Worm (Caenorhabditis elegans) whole organism, young adult: ENCODE measurements around the gene F10D7.5.

Experiments used
- B0019.2 ChIP-seq: fragments of 200-800 bp; sonication (Bioruptor generic); conservative IDR thresholded peaks from 2 replicates; pipeline ENCODE4 v1.3.6; 2022; ENCODE audit warnings: missing genetic modification reagents, missing genetic modification characterization, missing compliant biosample characterization
- B0336.3 ChIP-seq: fragments of 200-800 bp; sonication (Bioruptor generic); IDR thresholded peaks from 2 replicates; pipeline ENCODE4 v1.3.6; 2022; ENCODE audit warnings: missing genetic modification characterization, missing compliant biosample characterization
- C06A6.2 ChIP-seq: fragments of 200-800 bp; sonication (Bioruptor generic); conservative IDR thresholded peaks from 2 replicates; pipeline ENCODE4 v1.3.6; 2022; ENCODE audit warnings: missing genetic modification characterization, missing compliant biosample characterization
- D2030.7 ChIP-seq: fragments of 200-800 bp; sonication (Bioruptor generic); IDR thresholded peaks from 2 replicates; pipeline ENCODE4 v1.3.6; 2022; ENCODE audit warnings: missing genetic modification reagents, missing genetic modification characterization, missing compliant biosample characterization
- F10E7.11 ChIP-seq: sonication (generic microtip); optimal IDR thresholded peaks from 2 replicates; lab custom pipeline; 2017; ENCODE audit warnings: mild to moderate bottlenecking, missing genetic modification characterization, moderate library complexity, missing compliant biosample characterization
- F33H1.4 ChIP-seq: fragments of 200-800 bp; sonication (Bioruptor generic); IDR thresholded peaks from 2 replicates; pipeline ENCODE4 v1.3.6; 2022; ENCODE audit warnings: missing genetic modification reagents, missing genetic modification characterization, missing compliant biosample characterization
- F57C9.4 ChIP-seq: sonication (generic microtip); optimal IDR thresholded peaks from 2 replicates; lab custom pipeline; 2017; ENCODE audit warnings: mild to moderate bottlenecking, missing genetic modification characterization, missing compliant biosample characterization
- attf-3 ChIP-seq: fragments of 200-800 bp; sonication (Bioruptor generic); conservative IDR thresholded peaks from 2 replicates; pipeline ENCODE4 v1.3.6; 2022; ENCODE audit warnings: missing genetic modification reagents, missing genetic modification characterization, missing compliant biosample characterization
- attf-6 ChIP-seq: fragments of 200-800 bp; sonication (Bioruptor generic); IDR thresholded peaks from 2 replicates; pipeline ENCODE4 v1.3.6; 2022; ENCODE audit warnings: missing genetic modification reagents, missing genetic modification characterization, missing compliant biosample characterization
- cebp-2 ChIP-seq: fragments of 200-800 bp; sonication (Bioruptor generic); IDR thresholded peaks from 2 replicates; pipeline ENCODE4 v1.3.6; 2022; ENCODE audit warnings: missing genetic modification characterization, missing compliant biosample characterization
- ceh-27 ChIP-seq: fragments of 200-800 bp; sonication (Bioruptor generic); optimal IDR thresholded peaks from 2 replicates; lab custom pipeline; 2018; ENCODE audit warnings: mild to moderate bottlenecking, missing genetic modification characterization, moderate library complexity, missing compliant biosample characterization
- ceh-58 ChIP-seq: fragments of 200-800 bp; sonication (Bioruptor generic); IDR thresholded peaks from 2 replicates; pipeline ENCODE4 v1.3.6; 2022; ENCODE audit warnings: missing genetic modification characterization, missing compliant biosample characterization
- die-1 ChIP-seq: sonication (generic microtip); optimal IDR thresholded peaks from 2 replicates; lab custom pipeline; 2016; ENCODE audit warnings: missing genotype, mild to moderate bottlenecking, missing genetic modification characterization, missing compliant biosample characterization
- egl-44 ChIP-seq: fragments of 200-800 bp; sonication (Bioruptor generic); IDR thresholded peaks from 2 replicates; pipeline ENCODE4 v1.3.6; 2022; ENCODE audit warnings: missing genetic modification reagents, missing genetic modification characterization, missing compliant biosample characterization
- him-1 ChIP-seq: sonication (generic microtip); optimal IDR thresholded peaks from 2 replicates; lab custom pipeline; 2016; ENCODE audit warnings: missing genotype, missing genetic modification reagents, missing genetic modification characterization, missing compliant biosample characterization
- hrde-1 ChIP-seq: sonication (generic microtip); optimal IDR thresholded peaks from 2 replicates; lab custom pipeline; 2016; ENCODE audit warnings: missing genetic modification characterization, mild to moderate bottlenecking, missing compliant biosample characterization, moderate library complexity, missing genotype, missing genetic modification reagents, borderline replicate concordance
- lag-1 ChIP-seq: fragments of 200-800 bp; sonication (Bioruptor generic); IDR thresholded peaks from 2 replicates; pipeline ENCODE4 v1.3.6; 2022; ENCODE audit warnings: missing genetic modification reagents, missing genetic modification characterization, missing compliant biosample characterization
- lin-54 ChIP-seq: fragments of 200-800 bp; sonication (Bioruptor generic); optimal IDR thresholded peaks from 2 replicates; lab custom pipeline; 2018; ENCODE audit warnings: mild to moderate bottlenecking, missing genetic modification characterization, missing compliant biosample characterization
- lir-1 ChIP-seq: fragments of 200-800 bp; sonication (Bioruptor generic); conservative IDR thresholded peaks from 2 replicates; pipeline ENCODE4 v1.3.6; 2022; ENCODE audit warnings: missing genetic modification reagents, missing genetic modification characterization, missing compliant biosample characterization
- madf-3 ChIP-seq: fragments of 200-800 bp; sonication (Bioruptor generic); IDR thresholded peaks from 2 replicates; pipeline ENCODE4 v1.3.6; 2022; ENCODE audit warnings: missing genetic modification reagents, missing genetic modification characterization, missing compliant biosample characterization
- madf-6 ChIP-seq: fragments of 200-800 bp; sonication (Bioruptor generic); IDR thresholded peaks from 2 replicates; pipeline ENCODE4 v1.3.6; 2022; ENCODE audit warnings: missing genetic modification reagents, missing genetic modification characterization, missing compliant biosample characterization
- nfya-2 ChIP-seq: fragments of 200-800 bp; sonication (Bioruptor generic); IDR thresholded peaks from 2 replicates; pipeline ENCODE4 v1.3.6; 2022; ENCODE audit warnings: missing genetic modification reagents, missing genetic modification characterization, missing compliant biosample characterization
- nfyb-1 ChIP-seq: fragments of 200-800 bp; sonication (Bioruptor generic); IDR thresholded peaks from 2 replicates; pipeline ENCODE4 v1.3.6; 2022; ENCODE audit warnings: missing genetic modification reagents, missing genetic modification characterization, missing compliant biosample characterization
- nhr-179 ChIP-seq: sonication (generic microtip); optimal IDR thresholded peaks from 2 replicates; lab custom pipeline; 2016; ENCODE audit warnings: mild to moderate bottlenecking, missing genetic modification characterization, missing compliant biosample characterization
- nhr-27 ChIP-seq: fragments of 200-800 bp; sonication (Bioruptor generic); optimal IDR thresholded peaks from 2 replicates; lab custom pipeline; 2018; ENCODE audit warnings: mild to moderate bottlenecking, missing genetic modification characterization, moderate library complexity, missing compliant biosample characterization
- nhr-80 ChIP-seq: sonication (generic microtip); optimal IDR thresholded peaks from 2 replicates; lab custom pipeline; 2016; ENCODE audit warnings: missing genetic modification characterization, missing compliant biosample characterization
- pbrm-1 ChIP-seq: fragments of 200-800 bp; sonication (Bioruptor generic); IDR thresholded peaks from 2 replicates; pipeline ENCODE4 v1.3.6; 2022; ENCODE audit warnings: missing genetic modification reagents, missing genetic modification characterization, missing compliant biosample characterization
- pha-4 ChIP-seq: fragments of 150-350 bp; sonication (generic microtip); optimal IDR thresholded peaks from 2 replicates; lab custom pipeline; 2014; ENCODE audit warnings: missing biosample characterization, missing genetic modification reagents, missing genetic modification characterization
- rcor-1 ChIP-seq: fragments of 200-800 bp; sonication (Bioruptor generic); IDR thresholded peaks from 2 replicates; pipeline ENCODE4 v1.3.6; 2022; ENCODE audit warnings: missing genetic modification reagents, missing genetic modification characterization, missing compliant biosample characterization
- snpc-3.4 ChIP-seq: sonication (generic microtip); optimal IDR thresholded peaks from 2 replicates; lab custom pipeline; 2017; ENCODE audit warnings: missing genetic modification characterization, mild to moderate bottlenecking, missing compliant biosample characterization, antibody characterized with exemption, moderate library complexity, missing genotype, missing genetic modification reagents
- tbx-9 ChIP-seq: sonication (generic microtip); optimal IDR thresholded peaks from 2 replicates; lab custom pipeline; 2016; ENCODE audit warnings: borderline replicate concordance, missing genetic modification characterization, inconsistent platforms, missing compliant biosample characterization
- tlf-1 ChIP-seq: fragments of 200-800 bp; sonication (Bioruptor generic); optimal IDR thresholded peaks from 2 replicates; lab custom pipeline; 2018; ENCODE audit warnings: mild to moderate bottlenecking, missing genetic modification characterization, missing compliant biosample characterization
- unc-130 ChIP-seq: sonication (generic microtip); optimal IDR thresholded peaks from 2 replicates; lab custom pipeline; 2016; ENCODE audit warnings: missing genetic modification reagents, missing genetic modification characterization, missing compliant biosample characterization
- xnd-1 ChIP-seq: sonication (generic microtip); optimal IDR thresholded peaks from 2 replicates; lab custom pipeline; 2016; ENCODE audit warnings: missing genotype, missing genetic modification reagents, missing genetic modification characterization, missing compliant biosample characterization
- zfh-2 ChIP-seq: fragments of 200-800 bp; sonication (Bioruptor generic); conservative IDR thresholded peaks from 2 replicates; pipeline ENCODE4 v1.3.6; 2022; ENCODE audit warnings: missing genetic modification reagents, missing genetic modification characterization, missing compliant biosample characterization

The F10D7.5 gene

DNA sequence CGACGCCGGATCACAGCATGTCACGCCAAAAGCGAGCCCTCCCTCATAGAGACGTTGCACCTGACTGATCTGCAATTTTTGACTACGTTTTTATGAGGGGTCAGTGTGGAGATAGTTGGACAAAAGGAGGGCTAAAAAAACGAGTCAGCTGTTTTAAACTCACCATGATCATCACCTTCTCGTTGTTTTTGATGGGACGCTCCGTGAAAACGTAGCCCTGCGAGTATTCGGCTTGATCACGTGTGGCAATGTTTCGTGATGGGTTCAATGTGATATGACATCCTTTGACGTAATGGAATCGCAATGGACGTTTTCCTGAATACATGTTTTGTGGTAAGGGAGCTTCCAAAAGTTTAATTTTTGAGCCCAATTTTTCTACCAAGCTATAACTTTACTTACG lies 6.3 kb downstream of the F10D7.5 start:
- no peak for TF ChIP-seq pha-4 (tag; lab: Kevin White, UChicago)
- TF ChIP-seq F57C9.4 (tag; lab: Kevin White, UChicago) = no peak
- no peak for TF ChIP-seq die-1 (tag; lab: Kevin White, UChicago)
- TF ChIP-seq tbx-9 (tag; lab: Kevin White, UChicago) = no peak
- no peak for TF ChIP-seq C06A6.2 (GFP tag; lab: Robert Waterston, UW)
- no peak for TF ChIP-seq lag-1

DNA sequence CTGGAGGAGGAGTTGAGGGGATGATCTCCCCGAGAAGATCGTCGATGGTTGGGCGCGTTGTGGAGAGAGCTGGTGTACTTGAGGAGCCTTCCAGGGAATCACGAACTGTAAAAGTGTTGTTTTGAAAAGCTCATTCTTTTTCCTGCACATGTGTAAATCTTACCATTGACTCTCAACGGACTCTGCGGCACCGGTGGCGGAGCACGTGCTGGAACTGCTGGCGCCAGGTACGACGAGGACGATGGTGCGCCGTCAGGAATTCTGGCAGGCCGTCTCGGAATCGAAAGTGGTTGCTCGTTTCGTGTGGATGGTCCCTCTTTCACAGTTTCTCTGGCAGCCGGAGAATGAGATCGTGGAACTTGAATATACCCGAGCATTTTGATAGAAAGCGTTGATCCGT lies 7.1 kb downstream of the F10D7.5 start:
- TF ChIP-seq egl-44 (GFP tag; lab: Robert Waterston, UW) (no peak), F33H1.4 (GFP tag; lab: Robert Waterston, UW) (no peak), B0019.2 (GFP tag; lab: Robert Waterston, UW) (no peak), cebp-2 (GFP tag; lab: Robert Waterston, UW) (no peak), zfh-2 (GFP tag; lab: Robert Waterston, UW) (peak; percentile 80), nhr-27 (tag; lab: Kevin White, UChicago) (no peak)
- TF ChIP-seq, all 124 proteins: peak for 1

DNA sequence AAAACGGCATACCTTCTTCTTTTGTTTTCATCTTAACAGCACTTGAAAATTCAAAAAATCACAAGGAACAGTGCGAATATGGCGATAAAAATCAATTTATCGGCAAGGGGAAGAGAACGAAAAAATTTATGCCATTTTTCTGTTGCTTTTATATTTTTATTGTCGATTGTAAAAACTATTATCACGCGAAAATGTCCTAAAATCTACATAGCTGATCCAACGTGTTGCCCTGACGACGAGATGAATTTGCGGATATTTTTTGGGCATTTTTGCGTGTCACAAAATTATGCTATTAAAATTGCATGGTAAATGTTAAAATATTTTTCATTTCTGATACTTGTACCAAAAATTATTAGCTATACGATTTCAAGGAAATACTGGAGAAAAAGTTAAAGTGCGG lies 9.4 kb downstream of the F10D7.5 start, which contains the start of gene F10D7.4:
F10D7.4 (minus strand) TSS at position 101 of the 400 bp plus-strand sequence.
- TF ChIP-seq snpc-3.4 (tag; lab: Kevin White, UChicago) = no peak
- TF ChIP-seq tlf-1 (GFP tag; lab: Kevin White, UChicago) = no peak
- TF ChIP-seq die-1 (tag; lab: Kevin White, UChicago) = no peak
- TF ChIP-seq ceh-58 (GFP tag; lab: Robert Waterston, UW) = no peak
- no peak for TF ChIP-seq nfyb-1 (GFP tag; lab: Robert Waterston, UW)
- TF ChIP-seq nhr-179 (tag; lab: Kevin White, UChicago) = no peak
- no peak for TF ChIP-seq lir-1 (GFP tag; lab: Robert Waterston, UW)
- no peak for TF ChIP-seq him-1 (tag; lab: Kevin White, UChicago)
- TF ChIP-seq pbrm-1 (GFP tag; lab: Robert Waterston, UW) = no peak
- no peak for TF ChIP-seq ceh-27 (GFP tag; lab: Kevin White, UChicago)
- TF ChIP-seq hrde-1 = no peak
- no peak for TF ChIP-seq rcor-1 (GFP tag; lab: Robert Waterston, UW)
- TF ChIP-seq madf-3 (GFP tag; lab: Robert Waterston, UW) = no peak
- no peak for TF ChIP-seq attf-6 (GFP tag; lab: Robert Waterston, UW)
- TF ChIP-seq, all 124 proteins: peak for 0

- TF ChIP-seq madf-6 (no peak), xnd-1 (no peak), F10E7.11 (tag; lab: Kevin White, UChicago) (no peak), lin-54 (GFP tag; lab: Kevin White, UChicago) (no peak), egl-44 (GFP tag; lab: Robert Waterston, UW) (no peak), rcor-1 (GFP tag; lab: Robert Waterston, UW) (no peak), unc-130 (GFP tag; lab: Kevin White, UChicago) (no peak), B0336.3 (GFP tag; lab: Robert Waterston, UW) (no peak), attf-3 (no peak), nfyb-1 (GFP tag; lab: Robert Waterston, UW) (no peak), D2030.7 (GFP tag; lab: Robert Waterston, UW) (no peak), ceh-58 (GFP tag; lab: Robert Waterston, UW) (no peak), nfya-2 (GFP tag; lab: Robert Waterston, UW) (no peak), nhr-80 (no peak)
Observed at ce11 chrX:17379675-17380074, 11.7 kb downstream of the F10D7.5 start, which contains the start of gene F10D7.10. F10D7.10 (minus strand) TSS chrX:17379775.
